Worm (Caenorhabditis elegans): ENCODE measurements around the gene F13C5.2.

Gene F13C5.2

DNA sequence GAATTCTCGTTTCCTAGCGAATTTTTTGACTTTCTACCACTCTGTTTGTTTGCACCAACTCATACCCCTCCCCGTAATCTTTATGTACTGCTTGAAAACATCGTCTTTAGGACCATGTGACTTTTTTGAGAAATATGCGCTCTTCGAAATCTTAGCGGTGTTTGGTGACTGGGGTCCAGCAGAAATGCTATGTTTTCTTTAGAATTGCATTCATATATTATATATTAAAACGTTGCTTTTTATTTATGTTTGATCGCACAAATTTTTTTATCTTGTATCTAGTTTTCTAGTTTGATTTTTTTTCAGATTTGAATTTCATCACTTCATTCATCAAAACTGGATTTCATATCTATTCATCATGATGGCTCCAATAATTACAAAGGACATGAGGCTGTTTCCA is 8.1 kb downstream of the F13C5.2 start, which contains the start of gene F13C5.1:
F13C5.1 (plus strand) TSS at position 301 of the 400 bp plus-strand sequence.
- TF ChIP-seq ref-1 (GFP tag; conservative IDR thresholded peaks at IDR 0.05) (no peak), klf-2 (GFP tag; conservative IDR thresholded peaks at IDR 0.05) (no peak), flt-1 (GFP tag; IDR thresholded peaks at IDR 0.05) (no peak), ztf-23 (GFP tag; IDR thresholded peaks at IDR 0.05) (no peak), ztf-29 (GFP tag; IDR thresholded peaks at IDR 0.05) (no peak), cog-1 (tag; optimal IDR thresholded peaks at IDR 0.05) (no peak), med-1 (GFP tag; optimal IDR thresholded peaks at IDR 0.05; ENCODE audit: insufficient read depth) (no peak), tab-1 (GFP tag; IDR thresholded peaks at IDR 0.05) (no peak), T22C8.4 (GFP tag; IDR thresholded peaks at IDR 0.05) (no peak)

DNA sequence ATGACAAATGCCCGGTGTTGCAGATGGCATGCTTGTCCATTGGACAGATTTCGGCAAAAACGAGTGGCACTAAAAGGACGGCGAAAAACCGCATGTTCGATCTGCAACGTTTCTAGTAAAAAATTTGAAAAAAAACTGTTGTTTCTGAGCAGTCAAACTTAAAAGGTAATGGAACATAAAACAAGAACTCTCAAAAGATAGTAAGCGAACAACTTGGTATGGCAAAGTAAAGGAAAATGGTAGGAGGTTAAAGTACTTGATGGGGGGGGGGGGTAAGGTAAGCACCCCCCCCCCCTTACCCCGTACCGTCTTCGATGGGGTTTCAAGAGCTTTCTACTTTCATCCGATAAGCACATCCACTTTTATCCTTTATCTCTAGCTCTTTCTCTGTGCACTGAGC is 14.6 kb downstream of the F13C5.2 start, which contains the start of gene F13C5.5:
F13C5.5 (minus strand) TSS at position 101 of the 400 bp plus-strand sequence.
- no peak for TF ChIP-seq flt-1 (GFP tag; IDR thresholded peaks at IDR 0.05)
- no peak for TF ChIP-seq klf-2 (GFP tag; conservative IDR thresholded peaks at IDR 0.05)
- no peak for TF ChIP-seq cog-1 (tag; optimal IDR thresholded peaks at IDR 0.05)
- TF ChIP-seq ref-1 (GFP tag; conservative IDR thresholded peaks at IDR 0.05): no peak
- no peak for TF ChIP-seq med-1 (GFP tag; optimal IDR thresholded peaks at IDR 0.05; ENCODE audit: insufficient read depth)
- TF ChIP-seq tab-1 (GFP tag; IDR thresholded peaks at IDR 0.05): no peak
- no peak for TF ChIP-seq T22C8.4 (GFP tag; IDR thresholded peaks at IDR 0.05)
- no peak for TF ChIP-seq ztf-29 (GFP tag; IDR thresholded peaks at IDR 0.05)
- TF ChIP-seq ztf-23 (GFP tag; IDR thresholded peaks at IDR 0.05): no peak

DNA sequence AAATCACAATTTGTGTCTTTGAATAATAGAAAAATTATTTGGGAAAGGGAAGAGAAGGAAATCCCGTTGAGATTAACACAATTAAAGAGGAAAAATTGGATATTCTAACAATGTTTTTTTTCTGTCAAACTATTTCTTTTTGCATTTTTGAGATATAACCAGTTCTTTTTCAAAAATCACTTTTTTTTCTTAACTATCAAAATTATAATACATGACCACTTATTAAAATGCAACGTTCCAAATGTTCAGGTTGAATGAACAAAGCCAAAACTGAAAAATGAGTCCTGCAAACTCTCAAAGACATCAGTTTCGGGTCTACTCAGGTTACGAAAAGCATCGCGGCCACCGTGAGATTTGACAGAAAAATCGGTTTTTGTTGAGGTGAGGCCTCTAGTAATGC is 15.8 kb downstream of the F13C5.2 start:
- TF ChIP-seq ztf-23 (GFP tag; IDR thresholded peaks at IDR 0.05): no peak
- TF ChIP-seq tab-1 (GFP tag; IDR thresholded peaks at IDR 0.05): no peak
- TF ChIP-seq klf-2 (GFP tag; conservative IDR thresholded peaks at IDR 0.05): no peak
- TF ChIP-seq ref-1 (GFP tag; conservative IDR thresholded peaks at IDR 0.05): no peak
- no peak for TF ChIP-seq flt-1 (GFP tag; IDR thresholded peaks at IDR 0.05)
- TF ChIP-seq T22C8.4 (GFP tag; IDR thresholded peaks at IDR 0.05): no peak
- TF ChIP-seq med-1 (GFP tag; optimal IDR thresholded peaks at IDR 0.05; ENCODE audit: insufficient read depth): no peak
- no peak for TF ChIP-seq ztf-29 (GFP tag; IDR thresholded peaks at IDR 0.05)

DNA sequence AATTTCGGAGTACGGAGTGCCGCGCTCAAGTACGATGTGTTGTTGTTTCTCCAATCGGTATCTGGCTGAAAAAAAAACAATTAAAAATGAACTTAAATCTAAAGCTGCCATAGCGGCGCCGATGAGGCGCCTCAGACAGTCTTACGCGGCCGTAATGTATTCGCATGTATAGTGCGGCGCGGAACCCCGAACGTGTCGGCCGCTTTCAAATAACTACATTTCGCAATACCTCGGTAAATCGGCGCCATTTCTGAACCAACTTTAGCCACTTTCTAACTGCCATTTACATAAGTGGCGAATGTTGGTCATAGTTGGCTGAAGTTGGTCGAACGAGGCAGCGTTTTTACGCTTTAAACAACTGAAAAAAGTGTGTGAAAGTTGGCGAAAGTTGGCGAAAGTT is 19.0 kb downstream of the F13C5.2 start:
- TF ChIP-seq klf-2 (GFP tag; conservative IDR thresholded peaks at IDR 0.05) (no peak), ztf-23 (GFP tag; IDR thresholded peaks at IDR 0.05) (no peak), tab-1 (GFP tag; IDR thresholded peaks at IDR 0.05) (no peak), T22C8.4 (GFP tag; IDR thresholded peaks at IDR 0.05) (no peak), ztf-29 (GFP tag; IDR thresholded peaks at IDR 0.05) (no peak), flt-1 (GFP tag; IDR thresholded peaks at IDR 0.05) (no peak), cog-1 (tag; optimal IDR thresholded peaks at IDR 0.05) (no peak), ref-1 (GFP tag; conservative IDR thresholded peaks at IDR 0.05) (no peak), med-1 (GFP tag; optimal IDR thresholded peaks at IDR 0.05; ENCODE audit: insufficient read depth) (no peak)

DNA sequence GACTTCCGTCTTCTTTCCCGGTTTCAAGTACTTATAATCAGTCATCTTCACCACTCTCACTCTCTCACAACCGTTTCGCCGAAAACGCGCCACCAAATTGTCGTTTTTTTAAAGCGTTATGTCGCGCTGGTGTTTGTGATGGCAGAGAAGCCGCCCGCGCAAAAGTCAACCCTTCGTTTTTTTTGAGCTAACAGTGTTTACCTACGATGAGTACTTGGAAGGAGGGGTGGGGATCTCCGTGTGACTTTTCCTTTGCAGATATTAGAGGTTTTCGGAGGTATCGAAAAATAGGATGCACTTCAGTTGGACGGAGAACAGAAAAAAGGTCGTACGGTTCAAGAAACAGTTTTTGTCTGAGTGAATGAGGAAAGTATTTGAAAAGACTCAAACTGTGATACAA is 24.0 kb downstream of the F13C5.2 start:
- TF ChIP-seq ztf-23 (GFP tag; IDR thresholded peaks at IDR 0.05): no peak
- no peak for TF ChIP-seq ref-1 (GFP tag; conservative IDR thresholded peaks at IDR 0.05)
- TF ChIP-seq T22C8.4 (GFP tag; IDR thresholded peaks at IDR 0.05): no peak
- no peak for TF ChIP-seq med-1 (GFP tag; optimal IDR thresholded peaks at IDR 0.05; ENCODE audit: insufficient read depth)

DNA sequence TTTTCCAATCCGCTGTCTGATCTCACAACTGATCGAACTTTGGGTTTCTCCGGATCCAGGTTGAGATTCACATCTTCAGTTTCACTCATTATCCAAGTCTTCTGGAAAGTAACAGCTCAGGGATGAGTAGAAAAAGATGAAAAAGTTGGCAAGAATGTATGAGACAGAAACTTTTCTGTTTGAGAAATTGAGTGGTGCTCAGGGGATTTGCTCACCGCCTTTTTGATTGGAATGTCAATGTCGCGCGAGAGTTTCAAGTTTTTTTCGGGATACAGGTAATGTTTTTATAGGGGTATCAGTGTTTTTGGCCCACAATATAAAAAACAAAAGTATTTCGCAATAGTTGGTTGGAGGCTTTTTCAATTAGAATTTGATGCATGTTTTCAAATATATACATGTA is 27.4 kb downstream of the F13C5.2 start, which contains the start of gene unc-96:
unc-96 (minus strand) TSS at position 101 of the 400 bp plus-strand sequence.
- TF ChIP-seq ztf-29 (GFP tag; IDR thresholded peaks at IDR 0.05) (no peak), ztf-23 (GFP tag; IDR thresholded peaks at IDR 0.05) (no peak), T22C8.4 (GFP tag; IDR thresholded peaks at IDR 0.05) (no peak), tab-1 (GFP tag; IDR thresholded peaks at IDR 0.05) (no peak), cog-1 (tag; optimal IDR thresholded peaks at IDR 0.05) (no peak), ref-1 (GFP tag; conservative IDR thresholded peaks at IDR 0.05) (no peak), flt-1 (GFP tag; IDR thresholded peaks at IDR 0.05) (no peak), med-1 (GFP tag; optimal IDR thresholded peaks at IDR 0.05; ENCODE audit: insufficient read depth) (no peak)

DNA sequence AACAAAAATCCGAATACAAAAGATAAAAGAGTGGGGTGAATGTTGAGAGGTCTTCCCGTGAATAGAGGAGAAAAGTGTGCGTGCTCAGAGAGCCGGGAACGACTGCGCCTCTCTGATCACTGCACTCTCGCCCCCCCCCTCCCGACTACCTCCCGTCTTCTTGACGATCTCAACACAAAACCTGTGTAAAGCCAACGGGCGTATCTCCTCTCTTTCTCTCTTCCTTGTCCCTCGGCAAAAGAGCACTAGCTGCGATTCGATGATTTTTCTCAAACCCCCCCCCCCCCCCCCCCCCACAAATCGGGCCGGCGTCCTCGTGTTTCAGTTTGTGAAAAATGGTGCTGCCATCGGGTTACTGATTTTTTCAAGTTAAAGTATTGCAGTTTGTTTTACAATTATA is 27.9 kb downstream of the F13C5.2 start:
- TF ChIP-seq klf-2 (GFP tag; conservative IDR thresholded peaks at IDR 0.05) (no peak), ztf-29 (GFP tag; IDR thresholded peaks at IDR 0.05) (no peak), ztf-23 (GFP tag; IDR thresholded peaks at IDR 0.05) (no peak), ref-1 (GFP tag; conservative IDR thresholded peaks at IDR 0.05) (no peak), flt-1 (GFP tag; IDR thresholded peaks at IDR 0.05) (no peak), cog-1 (tag; optimal IDR thresholded peaks at IDR 0.05) (no peak), tab-1 (GFP tag; IDR thresholded peaks at IDR 0.05) (no peak), med-1 (GFP tag; optimal IDR thresholded peaks at IDR 0.05; ENCODE audit: insufficient read depth) (no peak)

DNA sequence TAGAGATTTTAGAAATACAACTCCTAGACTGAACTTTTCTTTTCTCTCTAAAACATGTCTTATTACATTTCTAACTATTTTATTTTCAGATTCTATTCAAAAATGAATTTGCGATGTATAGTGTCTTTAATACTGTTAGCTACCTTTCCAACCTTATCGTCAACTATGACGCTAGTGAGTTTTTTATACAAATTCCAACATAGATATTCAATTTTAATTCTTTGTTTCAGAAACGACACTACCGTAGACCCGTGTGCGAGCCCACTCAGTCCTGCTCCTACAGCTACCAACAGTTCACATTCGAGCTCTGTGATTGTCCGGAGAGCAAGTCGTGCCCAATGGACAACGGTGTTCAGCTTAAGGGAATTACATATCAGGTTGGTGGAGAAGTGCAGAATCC is 35.4 kb downstream of the F13C5.2 start, which contains the start of gene M6.4:
M6.4 (plus strand) TSS at position 55 of the 400 bp plus-strand sequence.
- TF ChIP-seq tab-1 (GFP tag; IDR thresholded peaks at IDR 0.05) (no peak), ref-1 (GFP tag; conservative IDR thresholded peaks at IDR 0.05) (no peak), ztf-29 (GFP tag; IDR thresholded peaks at IDR 0.05) (no peak), ztf-23 (GFP tag; IDR thresholded peaks at IDR 0.05) (no peak)

DNA sequence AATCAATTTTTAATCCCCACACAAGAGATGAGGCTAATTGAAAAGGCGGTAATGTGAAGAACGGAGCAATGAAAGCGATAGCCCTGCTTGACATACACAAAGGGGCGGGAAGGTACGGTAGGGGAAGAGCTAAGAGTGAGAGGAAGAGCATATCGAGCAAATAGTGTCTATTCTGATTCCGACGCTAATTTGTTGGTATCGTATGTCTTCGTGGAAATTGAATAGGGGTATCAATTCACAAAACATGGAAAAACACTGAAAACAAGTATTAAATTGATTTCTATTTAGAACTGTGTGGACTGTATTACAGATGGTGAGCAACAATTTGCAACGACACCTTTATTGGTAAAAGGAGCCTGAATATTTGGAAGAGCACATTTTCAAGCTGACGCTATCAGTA is 43.1 kb downstream of the F13C5.2 start, which contains the start of gene pha-2:
pha-2 (minus strand) TSS at position 101 of the 400 bp plus-strand sequence.
- TF ChIP-seq med-1 (GFP tag; optimal IDR thresholded peaks at IDR 0.05; ENCODE audit: insufficient read depth) (no peak), tab-1 (GFP tag; IDR thresholded peaks at IDR 0.05) (no peak), flt-1 (GFP tag; IDR thresholded peaks at IDR 0.05) (no peak), ztf-29 (GFP tag; IDR thresholded peaks at IDR 0.05) (no peak), cog-1 (tag; optimal IDR thresholded peaks at IDR 0.05) (no peak), klf-2 (GFP tag; conservative IDR thresholded peaks at IDR 0.05) (no peak), ref-1 (GFP tag; conservative IDR thresholded peaks at IDR 0.05) (no peak), ztf-23 (GFP tag; IDR thresholded peaks at IDR 0.05) (no peak), T22C8.4 (GFP tag; IDR thresholded peaks at IDR 0.05) (no peak)

DNA sequence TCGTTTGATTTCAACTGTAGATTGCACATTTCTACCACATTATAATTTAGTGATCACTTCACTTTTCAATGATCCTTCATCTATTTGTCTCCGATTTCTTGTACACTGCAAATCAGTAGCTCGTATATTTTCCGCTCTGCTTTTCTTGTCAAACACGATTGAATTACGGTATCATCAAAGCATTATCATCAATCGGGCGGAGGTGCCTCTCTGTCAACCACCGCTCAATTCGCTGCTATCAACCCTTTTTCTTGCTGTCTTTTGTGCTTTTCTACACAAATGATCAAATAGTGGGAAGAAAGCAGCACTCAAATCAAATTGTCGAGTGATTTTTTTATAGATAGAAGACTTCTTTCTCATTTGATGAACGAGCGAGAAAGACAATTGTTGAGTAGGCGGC is 43.8 kb downstream of the F13C5.2 start:
- TF ChIP-seq ref-1 (GFP tag; conservative IDR thresholded peaks at IDR 0.05) (no peak), klf-2 (GFP tag; conservative IDR thresholded peaks at IDR 0.05) (no peak), flt-1 (GFP tag; IDR thresholded peaks at IDR 0.05) (no peak), cog-1 (tag; optimal IDR thresholded peaks at IDR 0.05) (no peak), T22C8.4 (GFP tag; IDR thresholded peaks at IDR 0.05) (no peak)
